Fruit fly (Drosophila melanogaster): Measurements from ENCODE around the gene CG42832.
"Not testable (repeated sequence)": the region's sequence is repeated elsewhere in the genome, so short reads cannot be mapped to it uniquely, and the experiment has no call there.

Gene CG42832

dm6 chr3L:11609835-11610234, at the start of gene CG42832:
TSS of gene CG42832 (plus strand) at chr3L:11610135.
- no peak for TF ChIP-seq insv (optimal IDR thresholded peaks at IDR 0.05)
- TF ChIP-seq Myc (optimal IDR thresholded peaks at IDR 0.05) = no peak
- TF ChIP-seq h (optimal IDR thresholded peaks at IDR 0.05) = no peak
- TF ChIP-seq Sin3A (optimal IDR thresholded peaks at IDR 0.05) = no peak
- no peak for TF ChIP-seq ttk (optimal IDR thresholded peaks at IDR 0.05)
- no peak for TF ChIP-seq psq (optimal IDR thresholded peaks at IDR 0.05)

dm6 chr3L:11560885-11561284, 49.0 kb upstream of the CG42832 start:
- TF ChIP-seq psq (optimal IDR thresholded peaks at IDR 0.05) (no peak), Myc (optimal IDR thresholded peaks at IDR 0.05) (no peak), ttk (optimal IDR thresholded peaks at IDR 0.05) (no peak), Sin3A (optimal IDR thresholded peaks at IDR 0.05) (no peak)

- no peak for TF ChIP-seq ttk (optimal IDR thresholded peaks at IDR 0.05)
- no peak for TF ChIP-seq insv (optimal IDR thresholded peaks at IDR 0.05)
- TF ChIP-seq h (optimal IDR thresholded peaks at IDR 0.05) = no peak
- no peak for TF ChIP-seq Myc (optimal IDR thresholded peaks at IDR 0.05)
- TF ChIP-seq Sin3A (optimal IDR thresholded peaks at IDR 0.05) = no peak
- TF ChIP-seq psq (optimal IDR thresholded peaks at IDR 0.05) = no peak
Observed at dm6 chr3L:11561946-11562760, 47.8 kb upstream of the CG42832 start, which contains the start of the genes CG7394 and Mob2. TSS of gene CG7394 (plus strand) at chr3L:11561996. TSS of gene Mob2 (minus strand) at chr3L:11562233.

- no peak for TF ChIP-seq ttk (optimal IDR thresholded peaks at IDR 0.05)
- no peak for TF ChIP-seq psq (optimal IDR thresholded peaks at IDR 0.05)
- TF ChIP-seq Sin3A (optimal IDR thresholded peaks at IDR 0.05) = no peak
- no peak for TF ChIP-seq h (optimal IDR thresholded peaks at IDR 0.05)
- TF ChIP-seq insv (optimal IDR thresholded peaks at IDR 0.05) = no peak
Observed at dm6 chr3L:11563972-11564533, 45.9 kb upstream of the CG42832 start, which contains the start of the genes CG46412 and CG33267. TSS of gene CG46412 (minus strand) at chr3L:11564072. TSS of gene CG33267 (plus strand) at chr3L:11564483.

- TF ChIP-seq Sin3A (optimal IDR thresholded peaks at IDR 0.05) (no peak), insv (optimal IDR thresholded peaks at IDR 0.05) (no peak), psq (optimal IDR thresholded peaks at IDR 0.05) (no peak), h (optimal IDR thresholded peaks at IDR 0.05) (no peak), ttk (optimal IDR thresholded peaks at IDR 0.05) (no peak)
Observed at dm6 chr3L:11574563-11574962, 35.4 kb upstream of the CG42832 start, which contains the start of gene CG33490. TSS of gene CG33490 (minus strand) at chr3L:11574663.

dm6 chr3L:11576944-11577343, 33.0 kb upstream of the CG42832 start, which contains the start of gene CG33489:
TSS of gene CG33489 (minus strand) at chr3L:11577044.
- TF ChIP-seq insv, Sin3A, h (optimal IDR thresholded peaks at IDR 0.05): not testable (repeated sequence)

- TF ChIP-seq Myc (optimal IDR thresholded peaks at IDR 0.05) (no peak), psq (optimal IDR thresholded peaks at IDR 0.05) (no peak), h (optimal IDR thresholded peaks at IDR 0.05) (no peak), insv (optimal IDR thresholded peaks at IDR 0.05) (no peak), ttk (optimal IDR thresholded peaks at IDR 0.05) (no peak), Sin3A (optimal IDR thresholded peaks at IDR 0.05) (no peak)
Observed at dm6 chr3L:11577395-11577794, 32.5 kb upstream of the CG42832 start, which contains the start of gene CG33271. TSS of gene CG33271 (minus strand) at chr3L:11577495.

dm6 chr3L:11578211-11578673, 31.7 kb upstream of the CG42832 start, which contains the start of gene CG33270:
TSS of gene CG33270 (minus strand) at chr3L:11578623.
- TF ChIP-seq Myc (optimal IDR thresholded peaks at IDR 0.05) (no peak), psq (optimal IDR thresholded peaks at IDR 0.05) (no peak), ttk (optimal IDR thresholded peaks at IDR 0.05) (no peak), insv (optimal IDR thresholded peaks at IDR 0.05) (no peak), Sin3A (optimal IDR thresholded peaks at IDR 0.05) (no peak), h (optimal IDR thresholded peaks at IDR 0.05) (no peak)

dm6 chr3L:11578847-11579246, 31.1 kb upstream of the CG42832 start:
- no peak for TF ChIP-seq psq (optimal IDR thresholded peaks at IDR 0.05)
- TF ChIP-seq ttk (optimal IDR thresholded peaks at IDR 0.05) = no peak
- no peak for TF ChIP-seq insv (optimal IDR thresholded peaks at IDR 0.05)
- TF ChIP-seq Myc (optimal IDR thresholded peaks at IDR 0.05) = no peak
- no peak for TF ChIP-seq Sin3A (optimal IDR thresholded peaks at IDR 0.05)
- no peak for TF ChIP-seq h (optimal IDR thresholded peaks at IDR 0.05)

- no peak for TF ChIP-seq Myc (optimal IDR thresholded peaks at IDR 0.05)
- TF ChIP-seq Sin3A (optimal IDR thresholded peaks at IDR 0.05) = no peak
- no peak for TF ChIP-seq ttk (optimal IDR thresholded peaks at IDR 0.05)
- TF ChIP-seq insv (optimal IDR thresholded peaks at IDR 0.05) = no peak
- no peak for TF ChIP-seq psq (optimal IDR thresholded peaks at IDR 0.05)
- TF ChIP-seq h (optimal IDR thresholded peaks at IDR 0.05) = no peak
Observed at dm6 chr3L:11579919-11580318, 30.0 kb upstream of the CG42832 start, which contains the start of gene CG43390. TSS of gene CG43390 (minus strand) at chr3L:11579950.

dm6 chr3L:11580919-11581318, 29.0 kb upstream of the CG42832 start, which contains the start of gene CG43391:
TSS of gene CG43391 (minus strand) at chr3L:11581019.
- TF ChIP-seq h (optimal IDR thresholded peaks at IDR 0.05) (no peak), Sin3A (optimal IDR thresholded peaks at IDR 0.05) (no peak), psq (optimal IDR thresholded peaks at IDR 0.05) (no peak), Myc (optimal IDR thresholded peaks at IDR 0.05) (no peak), ttk (optimal IDR thresholded peaks at IDR 0.05) (no peak), insv (optimal IDR thresholded peaks at IDR 0.05) (no peak)

dm6 chr3L:11582097-11582496, 27.8 kb upstream of the CG42832 start, which contains the start of gene CG33269:
TSS of gene CG33269 (minus strand) at chr3L:11582197.
- TF ChIP-seq psq (optimal IDR thresholded peaks at IDR 0.05) = no peak
- no peak for TF ChIP-seq Sin3A (optimal IDR thresholded peaks at IDR 0.05)
- TF ChIP-seq ttk (optimal IDR thresholded peaks at IDR 0.05) = no peak
- TF ChIP-seq Myc (optimal IDR thresholded peaks at IDR 0.05) = no peak
- TF ChIP-seq h (optimal IDR thresholded peaks at IDR 0.05) = no peak
- TF ChIP-seq insv (optimal IDR thresholded peaks at IDR 0.05) = no peak
